Worm (Caenorhabditis elegans): Measurements from ENCODE around the gene T10D4.11.

DNA sequence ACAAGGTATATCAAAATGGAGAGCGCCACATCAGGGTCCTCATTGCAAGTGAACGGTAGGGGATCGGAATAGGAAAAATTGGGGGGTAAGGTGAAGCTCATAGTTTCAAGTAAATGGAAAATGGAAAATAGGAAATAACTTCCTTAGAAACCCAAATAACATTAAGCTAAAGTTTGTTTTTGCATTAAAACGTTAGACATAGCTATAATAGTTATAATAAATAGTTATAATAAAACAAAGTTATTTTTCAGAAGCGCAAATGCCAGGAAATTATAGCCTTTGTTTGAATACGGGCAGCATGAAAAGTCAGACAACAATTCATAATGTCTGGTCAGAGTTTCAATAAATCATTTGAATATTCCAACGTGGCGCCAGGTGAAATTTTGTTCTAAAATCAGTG is 48.9 kb downstream of the T10D4.11 start, which contains the start of gene srg-24:
- TF ChIP-seq irx-1 (tag; optimal IDR thresholded peaks at IDR 0.05) = no peak
- no peak for TF ChIP-seq lir-3 (tag; optimal IDR thresholded peaks at IDR 0.05; ENCODE audit: poor library complexity)
- TF ChIP-seq unc-62 (GFP tag; optimal IDR thresholded peaks at IDR 0.05) = no peak

Data from whole organism, L1 larva.